Worm (Caenorhabditis elegans): ENCODE measurements around the gene cyp-33B1.
A peak's percentile ranks its signal among the peaks of the same experiment; 100 is the strongest.

Gene cyp-33B1

DNA sequence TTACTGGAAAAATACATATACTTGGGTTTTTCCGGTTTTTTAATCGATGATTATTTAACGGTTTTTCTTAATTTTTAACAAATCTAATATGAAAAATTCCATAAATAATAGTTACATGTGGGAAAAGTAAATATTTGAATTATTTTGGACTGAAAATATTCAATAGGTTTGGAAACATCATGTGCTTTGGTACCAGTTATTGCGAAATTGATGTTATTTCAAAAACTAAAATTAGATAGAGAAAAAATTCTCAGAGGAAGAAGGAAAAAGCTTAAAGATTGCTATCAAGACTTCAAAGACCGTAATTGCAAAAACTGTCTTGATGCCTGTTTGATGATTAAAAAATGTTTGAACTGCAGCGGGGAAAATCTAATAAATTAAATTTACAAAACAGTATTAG, 23.9 kb downstream of the cyp-33B1 start:
- TF ChIP-seq snpc-4 (tag; optimal IDR thresholded peaks at IDR 0.05) (no peak), nhr-85 (tag) (peak; percentile 54), lsy-2 (tag; optimal IDR thresholded peaks at IDR 0.05) (no peak), lin-15B (tag; optimal IDR thresholded peaks at IDR 0.05) (no peak), mep-1 (tag; optimal IDR thresholded peaks at IDR 0.05) (no peak), tlp-1 (tag; optimal IDR thresholded peaks at IDR 0.05) (no peak), hlh-4 (tag; optimal IDR thresholded peaks at IDR 0.05) (no peak), efl-1 (optimal IDR thresholded peaks at IDR 0.05) (no peak), efl-1 (GFP tag; optimal IDR thresholded peaks at IDR 0.05 in 1 of 2) (peak in 1 of 2 experiments; percentile 29), zag-1 (tag; optimal IDR thresholded peaks at IDR 0.05) (no peak), pag-3 (tag; optimal IDR thresholded peaks at IDR 0.05; ENCODE audit: borderline replicate concordance, insufficient read depth) (no peak), swsn-7 (tag; optimal IDR thresholded peaks at IDR 0.05) (no peak), nhr-28 (tag; optimal IDR thresholded peaks at IDR 0.05) (no peak), ets-5 (GFP tag; IDR thresholded peaks at IDR 0.05) (no peak)

DNA sequence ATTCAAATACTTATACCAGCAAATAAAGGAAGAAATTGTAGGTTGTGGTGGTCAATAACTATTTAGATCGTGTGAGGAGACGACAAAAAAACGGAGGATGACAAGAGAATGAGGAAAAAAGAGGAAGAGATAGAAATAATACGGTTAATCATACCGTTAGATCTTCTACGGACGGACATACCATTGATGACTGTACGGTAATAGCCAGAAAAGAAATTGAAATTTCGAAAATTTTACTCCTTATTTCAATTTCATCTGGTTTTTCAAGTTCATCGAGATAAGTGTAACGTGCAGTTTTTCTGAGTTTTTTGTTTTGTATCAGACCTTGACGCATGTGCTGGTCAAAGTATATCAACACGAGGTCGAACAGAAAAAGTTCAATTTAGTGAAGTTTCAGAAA, 24.8 kb downstream of the cyp-33B1 start:
- TF ChIP-seq nhr-28 (tag; optimal IDR thresholded peaks at IDR 0.05) (no peak), tbx-2 (tag; optimal IDR thresholded peaks at IDR 0.05) (no peak), snu-23 (GFP tag; optimal IDR thresholded peaks at IDR 0.05) (peak; percentile 16), nhr-76 (tag; optimal IDR thresholded peaks at IDR 0.05) (no peak), ceh-8 (GFP tag; optimal IDR thresholded peaks at IDR 0.05) (no peak), skn-1 (tag; optimal IDR thresholded peaks at IDR 0.05) (no peak), aha-1 (tag; optimal IDR thresholded peaks at IDR 0.05) (no peak), lsy-2 (tag; optimal IDR thresholded peaks at IDR 0.05) (peak in 1 of 2 experiments; percentile 3), nhr-85 (tag) (peak; percentile 91), xbp-1 (tag; optimal IDR thresholded peaks at IDR 0.05) (no peak), C04F5.9 (tag; optimal IDR thresholded peaks at IDR 0.05) (no peak), sup-37 (GFP tag; optimal IDR thresholded peaks at IDR 0.05) (no peak), sptf-1 (tag; optimal IDR thresholded peaks at IDR 0.05) (no peak), unc-62 (GFP tag; optimal IDR thresholded peaks at IDR 0.05) (no peak), hpl-2 (GFP tag; optimal IDR thresholded peaks at IDR 0.05) (no peak), nhr-90 (tag; optimal IDR thresholded peaks at IDR 0.05; ENCODE audit: poor library complexity) (no peak), ztf-4 (tag; optimal IDR thresholded peaks at IDR 0.05) (no peak), pqm-1 (tag; optimal IDR thresholded peaks at IDR 0.05) (no peak), zip-4 (GFP tag; optimal IDR thresholded peaks at IDR 0.05) (no peak), ama-1 (optimal IDR thresholded peaks at IDR 0.05) (no peak), C34B4.2 (tag; optimal IDR thresholded peaks at IDR 0.05) (no peak), nhr-20 (tag; optimal IDR thresholded peaks at IDR 0.05) (peak; percentile 11), vab-15 (tag; optimal IDR thresholded peaks at IDR 0.05) (no peak), hlh-17 (GFP tag; optimal IDR thresholded peaks at IDR 0.05; ENCODE audit: borderline replicate concordance) (no peak), elt-3 (tag; optimal IDR thresholded peaks at IDR 0.05) (no peak), nhr-47 (tag; optimal IDR thresholded peaks at IDR 0.05) (no peak), blmp-1 (tag; optimal IDR thresholded peaks at IDR 0.05) (peak; percentile 72), alr-1 (tag; optimal IDR thresholded peaks at IDR 0.05; ENCODE audit: borderline replicate concordance) (no peak), lin-13 (GFP tag; optimal IDR thresholded peaks at IDR 0.05) (no peak), zag-1 (tag; optimal IDR thresholded peaks at IDR 0.05) (no peak), ceh-90 (tag; optimal IDR thresholded peaks at IDR 0.05) (no peak), egl-27 (tag; optimal IDR thresholded peaks at IDR 0.05) (no peak), lin-14 (GFP tag; optimal IDR thresholded peaks at IDR 0.05) (peak; percentile 62), sox-4 (tag; optimal IDR thresholded peaks at IDR 0.05) (no peak)
